Fruit fly (Drosophila melanogaster): Measurements from ENCODE around the gene Ubr3.
A peak's percentile ranks its signal among the peaks of the same experiment; 100 is the strongest.

Gene Ubr3

dm6 chrX:7923063-7923462 is 12.6 kb upstream of the Ubr3 start:
- TF ChIP-seq N (GFP tag; optimal IDR thresholded peaks at IDR 0.05): peak; percentile 56
- TF ChIP-seq foxo (GFP tag; optimal IDR thresholded peaks at IDR 0.05): no peak

- TF ChIP-seq GATAd (GFP tag; optimal IDR thresholded peaks at IDR 0.05): no peak
- no peak for TF ChIP-seq HLH106 (tag; optimal IDR thresholded peaks at IDR 0.05)
- no peak for TF ChIP-seq rgr (GFP tag; optimal IDR thresholded peaks at IDR 0.05)
- TF ChIP-seq h (GFP tag; optimal IDR thresholded peaks at IDR 0.05): no peak
- no peak for TF ChIP-seq tai (GFP tag; optimal IDR thresholded peaks at IDR 0.05)
- TF ChIP-seq Hnf4 (GFP tag; optimal IDR thresholded peaks at IDR 0.05): no peak
- no peak for TF ChIP-seq Myc (optimal IDR thresholded peaks at IDR 0.05)
- TF ChIP-seq ey (GFP tag; optimal IDR thresholded peaks at IDR 0.05): no peak
- TF ChIP-seq brk (GFP tag; optimal IDR thresholded peaks at IDR 0.05): no peak
- TF ChIP-seq CG32264 (GFP tag; optimal IDR thresholded peaks at IDR 0.05): no peak
- TF ChIP-seq dsf (GFP tag; optimal IDR thresholded peaks at IDR 0.05; ENCODE audit: borderline replicate concordance): no peak
These were observed 10.8 kb upstream of the Ubr3 start for dm6 chrX:7924913-7925312.

- peak; percentile 47 for TF ChIP-seq Dif (GFP tag; optimal IDR thresholded peaks at IDR 0.05; ENCODE audit: partially characterized antibody)
- TF ChIP-seq Hnf4 (GFP tag; optimal IDR thresholded peaks at IDR 0.05): peak; percentile 2
- TF ChIP-seq dmrt93B (GFP tag; optimal IDR thresholded peaks at IDR 0.05): no peak
- TF ChIP-seq brk (GFP tag; optimal IDR thresholded peaks at IDR 0.05): no peak
- peak; percentile 10 to 64 for TF ChIP-seq dl (GFP tag; optimal IDR thresholded peaks at IDR 0.05; ENCODE audit: insufficient read depth in 1 of 2, partially characterized antibody in 2 of 2)
- TF ChIP-seq Mio (GFP tag; optimal IDR thresholded peaks at IDR 0.05): no peak
These were observed 5.3 kb upstream of the Ubr3 start for dm6 chrX:7930236-7931027.

- TF ChIP-seq Mio (GFP tag; optimal IDR thresholded peaks at IDR 0.05): peak; percentile 7
- peak; percentile 7 to 47 for TF ChIP-seq dl (GFP tag; optimal IDR thresholded peaks at IDR 0.05; ENCODE audit: insufficient read depth in 1 of 2, partially characterized antibody in 2 of 2)
- peak; percentile 34 for TF ChIP-seq brk (GFP tag; optimal IDR thresholded peaks at IDR 0.05)
- TF ChIP-seq Sp1 (GFP tag; optimal IDR thresholded peaks at IDR 0.05): peak; percentile 8
- TF ChIP-seq OdsH (GFP tag; optimal IDR thresholded peaks at IDR 0.05): no peak
- TF ChIP-seq Dif (GFP tag; optimal IDR thresholded peaks at IDR 0.05; ENCODE audit: partially characterized antibody): peak; percentile 54
- peak; percentile 7 for TF ChIP-seq h (GFP tag; optimal IDR thresholded peaks at IDR 0.05)
- no peak for TF ChIP-seq foxo (GFP tag; optimal IDR thresholded peaks at IDR 0.05)
- TF ChIP-seq rgr (GFP tag; optimal IDR thresholded peaks at IDR 0.05): peak; percentile 4
These were observed 4.6 kb upstream of the Ubr3 start, which contains the start of gene mahe for dm6 chrX:7931028-7931549. Gene mahe (minus strand): TSS chrX:7931382.

- peak; percentile 69 for TF ChIP-seq rgr (GFP tag; optimal IDR thresholded peaks at IDR 0.05)
- TF ChIP-seq jim (GFP tag; optimal IDR thresholded peaks at IDR 0.05): no peak
- peak; percentile 60 for TF ChIP-seq Myc (optimal IDR thresholded peaks at IDR 0.05)
- TF ChIP-seq N (GFP tag; optimal IDR thresholded peaks at IDR 0.05): no peak
- peak; percentile 39 for TF ChIP-seq sv (GFP tag; optimal IDR thresholded peaks at IDR 0.05)
- peak; percentile 46 for TF ChIP-seq h (GFP tag; optimal IDR thresholded peaks at IDR 0.05)
- TF ChIP-seq CG9705 (GFP tag; optimal IDR thresholded peaks at IDR 0.05): peak; percentile 50
- no peak for TF ChIP-seq GATAd (GFP tag; optimal IDR thresholded peaks at IDR 0.05)
- no peak for TF ChIP-seq Rel (GFP tag; optimal IDR thresholded peaks at IDR 0.05)
- TF ChIP-seq Rel (tag; optimal IDR thresholded peaks at IDR 0.05): peak; percentile 0
- TF ChIP-seq Dfd (GFP tag; optimal IDR thresholded peaks at IDR 0.05): no peak
- TF ChIP-seq br (GFP tag; optimal IDR thresholded peaks at IDR 0.05): peak; percentile 48
- TF ChIP-seq psq (GFP tag; optimal IDR thresholded peaks at IDR 0.05): peak; percentile 37
- TF ChIP-seq CrebA (GFP tag; optimal IDR thresholded peaks at IDR 0.05; ENCODE audit: borderline replicate concordance): no peak
- peak; percentile 4 for TF ChIP-seq woc (GFP tag; optimal IDR thresholded peaks at IDR 0.05)
- peak in 1 of 2 experiments; percentile 34 for TF ChIP-seq foxo (GFP tag; optimal IDR thresholded peaks at IDR 0.05)
- TF ChIP-seq tai (GFP tag; optimal IDR thresholded peaks at IDR 0.05): no peak
- peak; percentile 44 for TF ChIP-seq Hr83 (GFP tag; optimal IDR thresholded peaks at IDR 0.05; ENCODE audit: poor library complexity, severe bottlenecking)
- TF ChIP-seq HLH106 (tag; optimal IDR thresholded peaks at IDR 0.05): peak; percentile 38
- TF ChIP-seq brk (GFP tag; optimal IDR thresholded peaks at IDR 0.05): peak; percentile 65
- TF ChIP-seq sage (GFP tag; optimal IDR thresholded peaks at IDR 0.05): peak; percentile 12
- TF ChIP-seq fru (GFP tag; optimal IDR thresholded peaks at IDR 0.05): peak; percentile 42
- TF ChIP-seq dmrt93B (GFP tag; optimal IDR thresholded peaks at IDR 0.05): peak; percentile 81
- TF ChIP-seq Hr78 (GFP tag; optimal IDR thresholded peaks at IDR 0.05): no peak
- TF ChIP-seq pan (optimal IDR thresholded peaks at IDR 0.05): no peak
- peak; percentile 10 for TF ChIP-seq Hnf4 (GFP tag; optimal IDR thresholded peaks at IDR 0.05)
- peak; percentile 66 for TF ChIP-seq Sp1 (GFP tag; optimal IDR thresholded peaks at IDR 0.05)
- peak; percentile 39 for TF ChIP-seq OdsH (GFP tag; optimal IDR thresholded peaks at IDR 0.05)
- TF ChIP-seq CG32264 (GFP tag; optimal IDR thresholded peaks at IDR 0.05): no peak
- TF ChIP-seq Abd-B (GFP tag; optimal IDR thresholded peaks at IDR 0.05): no peak
These were observed 2.3 kb upstream of the Ubr3 start, which contains the start of the genes Dhdds and RpS14a for dm6 chrX:7933210-7933915. Gene Dhdds (minus strand): TSS chrX:7933351. Gene RpS14a (plus strand): TSS chrX:7933742.

Data from whole organism, wandering third instar larva.